Worm (Caenorhabditis elegans): ENCODE results near the gene W10C4.1.

ce11 chrIII:189280-189679 lies 17.6 kb downstream of the W10C4.1 start:
- TF ChIP-seq ref-1 (GFP tag; conservative IDR thresholded peaks at IDR 0.05), result no peak
- TF ChIP-seq flt-1 (GFP tag; IDR thresholded peaks at IDR 0.05), result no peak
- no peak for TF ChIP-seq cog-1 (tag; optimal IDR thresholded peaks at IDR 0.05)
- TF ChIP-seq ztf-29 (GFP tag; IDR thresholded peaks at IDR 0.05), result no peak
- TF ChIP-seq med-1 (GFP tag; optimal IDR thresholded peaks at IDR 0.05; ENCODE audit: insufficient read depth), result no peak
- no peak for TF ChIP-seq ztf-23 (GFP tag; IDR thresholded peaks at IDR 0.05)
- no peak for TF ChIP-seq tab-1 (GFP tag; IDR thresholded peaks at IDR 0.05)

Measured in whole organism, midembryonic.